Worm (Caenorhabditis elegans) whole organism, early embryonic: Measurements from ENCODE around the gene Y5H2A.1.
"Not testable (repeated sequence)": the region's sequence is repeated elsewhere in the genome, so short reads cannot be mapped to it uniquely, and the experiment has no call there.

Experiments used
- B0310.2 ChIP-seq: sonication (generic microtip); optimal IDR thresholded peaks from 2 replicates; lab custom pipeline; 2016; ENCODE audit warnings: mild to moderate bottlenecking, missing genetic modification characterization, missing compliant biosample characterization
- F13C5.2 ChIP-seq: sonication (generic microtip); optimal IDR thresholded peaks from 2 replicates; lab custom pipeline; 2017; ENCODE audit warnings: mild to moderate bottlenecking, missing genetic modification characterization, inconsistent platforms, missing compliant biosample characterization
- aly-1 ChIP-seq: sonication (generic microtip); optimal IDR thresholded peaks from 2 replicates; lab custom pipeline; 2016; ENCODE audit warnings: missing genetic modification characterization, missing compliant biosample characterization
- ama-1 ChIP-seq: fragments of 150-350 bp; optimal IDR thresholded peaks from 2 replicates; lab custom pipeline; 2014
- ceh-13 ChIP-seq: fragments of 200-800 bp; sonication (Bioruptor generic); optimal IDR thresholded peaks from 2 replicates; lab custom pipeline; 2018; ENCODE audit warnings: mild to moderate bottlenecking, missing genetic modification characterization, missing compliant biosample characterization
- ceh-36 ChIP-seq: sonication (generic microtip); optimal IDR thresholded peaks from 2 replicates; lab custom pipeline; 2016; ENCODE audit warnings: missing genetic modification characterization, inconsistent platforms, missing compliant biosample characterization
- ets-7 ChIP-seq: sonication (generic microtip); optimal IDR thresholded peaks from 2 replicates; lab custom pipeline; 2016; ENCODE audit warnings: missing genotype, missing genetic modification characterization, missing compliant biosample characterization
- flt-1 ChIP-seq: fragments of 200-800 bp; sonication (Bioruptor generic); IDR thresholded peaks from 2 replicates; pipeline ENCODE4 v1.3.6; 2022; ENCODE audit warnings: missing genetic modification characterization, missing compliant biosample characterization
- hmbx-1 ChIP-seq: sonication (generic microtip); optimal IDR thresholded peaks from 2 replicates; lab custom pipeline; 2016; ENCODE audit warnings: mild to moderate bottlenecking, missing genetic modification characterization, missing compliant biosample characterization
- hmg-4 ChIP-seq: fragments of 200-800 bp; sonication (Bioruptor generic); optimal IDR thresholded peaks from 2 replicates; lab custom pipeline; 2018; ENCODE audit warnings: mild to moderate bottlenecking, missing genetic modification characterization, missing compliant biosample characterization
- hnd-1 ChIP-seq: sonication (generic microtip); optimal IDR thresholded peaks from 2 replicates; lab custom pipeline; 2016; ENCODE audit warnings: missing genetic modification characterization, missing compliant biosample characterization
- pes-1 ChIP-seq: fragments of 200-800 bp; sonication (Bioruptor generic); IDR thresholded peaks from 2 replicates; pipeline ENCODE4 v1.3.6; 2022; ENCODE audit warnings: missing genetic modification reagents, missing genetic modification characterization, missing compliant biosample characterization
- scrt-1 ChIP-seq: fragments of 200-800 bp; sonication (Bioruptor generic); IDR thresholded peaks from 2 replicates; pipeline ENCODE4 v1.3.6; 2022; ENCODE audit warnings: missing genetic modification characterization, missing compliant biosample characterization
- sea-1 ChIP-seq: fragments of 200-800 bp; sonication (Bioruptor generic); conservative IDR thresholded peaks from 2 replicates; pipeline ENCODE4 v1.3.6; 2022; ENCODE audit warnings: missing genetic modification characterization, missing compliant biosample characterization
- tbx-11 ChIP-seq: fragments of 200-800 bp; sonication (Bioruptor generic); IDR thresholded peaks from 2 replicates; pipeline ENCODE4 v1.3.6; 2022; ENCODE audit warnings: missing genetic modification characterization, missing compliant biosample characterization
- tbx-37 ChIP-seq: fragments of 200-800 bp; sonication (Bioruptor generic); conservative IDR thresholded peaks from 2 replicates; pipeline ENCODE4 v1.3.6; 2022; ENCODE audit warnings: missing genetic modification reagents, missing genetic modification characterization, missing compliant biosample characterization
- tra-4 ChIP-seq: sonication (generic microtip); optimal IDR thresholded peaks from 2 replicates; lab custom pipeline; 2017; ENCODE audit warnings: missing genetic modification characterization, missing compliant biosample characterization

Y5H2A.1 gene

DNA sequence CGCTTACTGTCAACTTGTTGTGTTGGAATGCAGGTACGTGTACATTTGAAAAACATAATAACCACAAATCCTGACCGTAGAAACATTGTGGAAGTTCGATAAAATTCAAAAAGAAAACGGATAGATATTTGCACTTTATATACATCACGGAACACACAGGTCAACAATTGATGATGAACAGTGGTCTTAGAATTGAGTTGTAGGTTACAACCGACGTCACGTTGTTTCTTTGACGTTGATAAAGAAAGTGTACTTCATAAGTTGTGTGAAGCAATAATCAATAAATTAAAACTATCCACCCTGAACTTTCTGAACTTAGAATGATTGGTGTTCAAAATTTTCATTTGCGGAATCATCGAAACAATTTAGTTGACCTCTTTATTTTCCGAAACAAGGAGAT lies at the start of gene Y5H2A.1:
Gene Y5H2A.1 (minus strand): TSS at position 101 of the 400 bp plus-strand sequence.
- TF ChIP-seq ets-7 (tag; lab: Kevin White, UChicago) (no peak), hmbx-1 (tag; lab: Kevin White, UChicago) (no peak), scrt-1 (no peak), tra-4 (no peak), ceh-13 (GFP tag; lab: Kevin White, UChicago) (no peak), sea-1 (GFP tag; lab: Robert Waterston, UW) (no peak), flt-1 (GFP tag; lab: Robert Waterston, UW) (no peak), hmg-4 (GFP tag; lab: Kevin White, UChicago) (no peak), ceh-36 (no peak), aly-1 (tag; lab: Kevin White, UChicago) (no peak), tbx-37 (no peak), tbx-11 (GFP tag; lab: Robert Waterston, UW) (no peak)

DNA sequence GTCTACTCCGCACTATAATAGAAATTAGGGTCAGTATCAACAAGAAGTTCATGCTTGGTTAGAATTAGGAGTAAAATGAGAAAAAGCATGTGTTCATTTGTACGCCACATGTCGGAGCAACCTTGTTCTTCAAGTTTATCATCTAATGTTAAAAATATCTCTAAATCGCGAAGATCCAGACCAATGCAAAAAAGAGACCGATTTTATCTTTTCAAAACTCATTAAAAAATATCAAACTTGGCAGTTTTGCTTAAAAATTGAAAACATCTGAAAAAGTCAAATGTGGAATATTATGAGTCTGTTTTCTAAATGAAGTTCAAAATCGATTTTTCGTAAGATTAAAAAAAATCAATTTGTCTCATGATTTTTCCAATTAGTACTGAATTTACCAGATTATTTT lies 49.4 kb upstream of the Y5H2A.1 start, which contains the start of gene Y19D10B.6:
Gene Y19D10B.6 (minus strand): TSS at position 101 of the 400 bp plus-strand sequence.
- not testable (repeated sequence) for TF ChIP-seq pes-1 (GFP tag; lab: Robert Waterston, UW); tbx-37; hmbx-1 (tag; lab: Kevin White, UChicago)

DNA sequence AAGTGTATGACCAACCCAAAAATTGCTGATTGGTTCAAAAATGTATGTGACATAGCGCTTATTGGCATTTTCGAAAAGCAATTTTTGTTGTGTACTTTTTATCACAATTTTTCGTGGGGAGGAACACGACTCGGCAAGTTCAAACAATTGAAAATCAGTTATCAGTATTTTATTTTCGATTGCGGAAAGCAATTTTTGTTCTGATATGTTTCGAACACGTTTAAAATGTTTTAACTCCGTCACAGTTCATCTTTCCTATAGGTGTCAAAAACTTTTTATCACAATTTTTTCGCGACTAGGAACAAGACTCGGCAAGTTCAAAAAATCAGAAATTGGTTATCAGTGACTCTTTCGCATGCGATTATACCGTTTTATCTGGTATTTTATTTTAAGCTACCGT lies 36.6 kb upstream of the Y5H2A.1 start:
- TF ChIP-seq ceh-13 (GFP tag; lab: Kevin White, UChicago): no peak
- TF ChIP-seq aly-1 (tag; lab: Kevin White, UChicago): no peak
- no peak for TF ChIP-seq hnd-1 (tag; lab: Kevin White, UChicago)
- no peak for TF ChIP-seq tbx-37
- TF ChIP-seq B0310.2 (tag; lab: Kevin White, UChicago): no peak
- TF ChIP-seq tbx-11 (GFP tag; lab: Robert Waterston, UW): no peak
- no peak for TF ChIP-seq scrt-1
- TF ChIP-seq tra-4: no peak
- TF ChIP-seq hmg-4 (GFP tag; lab: Kevin White, UChicago): no peak
- TF ChIP-seq ets-7 (tag; lab: Kevin White, UChicago): no peak
- TF ChIP-seq ceh-36: no peak
- TF ChIP-seq hmbx-1 (tag; lab: Kevin White, UChicago): no peak
- TF ChIP-seq pes-1 (GFP tag; lab: Robert Waterston, UW): no peak
- no peak for TF ChIP-seq sea-1 (GFP tag; lab: Robert Waterston, UW)
- no peak for TF ChIP-seq F13C5.2 (tag; lab: Kevin White, UChicago)
- no peak for TF ChIP-seq ama-1 (lab: Kevin White, UChicago)

DNA sequence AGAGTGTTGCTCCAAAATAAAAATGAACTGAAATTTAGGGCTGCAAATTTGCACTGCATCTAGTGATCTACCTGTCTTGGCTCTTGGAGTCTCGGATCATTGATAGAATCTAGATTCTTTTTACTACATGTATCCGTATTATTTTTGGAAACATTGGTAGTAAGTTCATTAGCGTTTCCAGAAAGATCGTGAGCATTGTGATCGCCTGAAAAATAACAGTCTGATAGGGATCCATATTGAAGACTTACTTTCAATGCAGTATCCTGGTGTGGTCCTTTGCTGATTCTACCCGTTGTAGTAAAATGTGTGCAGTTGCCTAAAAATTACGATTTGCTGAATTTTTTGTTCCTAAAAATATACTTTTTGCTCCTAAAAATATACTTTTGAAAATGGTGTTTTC lies 34.7 kb upstream of the Y5H2A.1 start:
- TF ChIP-seq scrt-1: no peak
- TF ChIP-seq tbx-37: no peak
- no peak for TF ChIP-seq ceh-13 (GFP tag; lab: Kevin White, UChicago)
- TF ChIP-seq ama-1 (lab: Kevin White, UChicago): no peak
- no peak for TF ChIP-seq hnd-1 (tag; lab: Kevin White, UChicago)
- TF ChIP-seq tra-4: no peak
- TF ChIP-seq ets-7 (tag; lab: Kevin White, UChicago): no peak

DNA sequence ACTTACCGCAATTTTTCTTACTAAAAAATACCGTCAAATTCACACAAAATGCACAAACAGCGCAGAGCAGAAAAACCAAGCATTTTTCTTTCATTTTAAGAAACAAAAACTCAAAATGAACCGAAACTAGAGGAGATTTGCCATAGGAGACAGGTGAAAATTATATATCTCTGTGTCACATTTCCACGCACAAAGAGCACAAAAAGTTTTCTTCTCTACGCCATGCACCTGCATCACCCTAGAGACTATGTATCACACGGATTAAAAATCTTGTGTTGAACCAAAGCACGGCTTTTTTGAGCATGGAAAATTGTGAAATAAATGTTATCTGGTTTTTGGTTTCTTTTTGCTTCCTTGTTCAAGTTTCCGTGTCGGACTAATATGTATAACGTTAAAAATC lies 32.1 kb upstream of the Y5H2A.1 start, which contains the start of gene irld-15:
Gene irld-15 (minus strand): TSS at position 101 of the 400 bp plus-strand sequence.
- TF ChIP-seq B0310.2 (tag; lab: Kevin White, UChicago) (no peak), sea-1 (GFP tag; lab: Robert Waterston, UW) (no peak), ceh-36 (no peak), hnd-1 (tag; lab: Kevin White, UChicago) (no peak), hmbx-1 (tag; lab: Kevin White, UChicago) (no peak), tra-4 (no peak), tbx-37 (no peak), ceh-13 (GFP tag; lab: Kevin White, UChicago) (no peak), ets-7 (tag; lab: Kevin White, UChicago) (no peak), ama-1 (lab: Kevin White, UChicago) (no peak)

DNA sequence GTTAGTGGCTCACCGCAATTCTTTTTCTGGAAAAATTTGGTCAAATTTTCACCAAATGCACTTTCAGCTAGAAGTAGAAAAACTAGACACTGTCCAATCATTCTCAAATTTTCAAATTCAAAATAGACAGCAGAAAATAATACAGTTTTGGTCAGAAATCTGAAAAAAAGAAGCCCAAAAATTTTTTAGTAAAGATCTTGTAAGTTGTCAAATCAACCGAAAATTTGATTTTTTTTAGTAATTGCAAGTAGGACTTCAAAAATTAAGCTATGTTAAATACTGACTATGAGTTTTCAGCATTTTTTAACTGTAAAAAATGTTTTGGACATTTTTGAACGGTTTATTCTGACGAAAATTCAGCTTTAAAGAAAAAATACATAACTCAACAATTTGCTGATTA lies 29.3 kb upstream of the Y5H2A.1 start, which contains the start of gene Y19D10B.8:
Gene Y19D10B.8 (minus strand): TSS at position 101 of the 400 bp plus-strand sequence.
- no peak for TF ChIP-seq ceh-36
- no peak for TF ChIP-seq hmbx-1 (tag; lab: Kevin White, UChicago)
- TF ChIP-seq ceh-13 (GFP tag; lab: Kevin White, UChicago): no peak
- no peak for TF ChIP-seq tbx-11 (GFP tag; lab: Robert Waterston, UW)
- TF ChIP-seq aly-1 (tag; lab: Kevin White, UChicago): no peak
- TF ChIP-seq hnd-1 (tag; lab: Kevin White, UChicago): no peak
- no peak for TF ChIP-seq tra-4

DNA sequence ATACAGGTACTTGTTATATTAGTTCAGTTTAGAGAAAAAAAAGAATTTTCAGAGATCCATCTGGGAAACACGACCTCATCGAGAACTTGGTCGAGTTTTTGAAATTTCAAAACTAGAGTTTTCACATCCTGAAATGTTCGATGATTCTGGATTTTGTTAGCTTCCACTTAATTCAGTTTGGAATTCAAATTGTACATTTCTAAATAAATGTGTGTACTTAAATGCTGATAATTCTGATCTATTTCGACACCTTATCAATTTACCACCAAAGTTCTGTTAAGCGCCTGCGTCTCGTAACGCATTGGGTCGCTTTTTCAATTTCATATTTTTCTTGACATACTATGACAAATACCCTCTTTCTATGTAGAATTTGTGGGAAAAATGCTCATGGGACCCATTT lies 22.9 kb upstream of the Y5H2A.1 start, which contains the start of gene nhr-226:
Gene nhr-226 (plus strand): TSS at position 301 of the 400 bp plus-strand sequence.
- no peak for TF ChIP-seq scrt-1
- TF ChIP-seq pes-1 (GFP tag; lab: Robert Waterston, UW): no peak
- no peak for TF ChIP-seq hnd-1 (tag; lab: Kevin White, UChicago)
- TF ChIP-seq tra-4: no peak
- TF ChIP-seq flt-1 (GFP tag; lab: Robert Waterston, UW): no peak
- TF ChIP-seq tbx-37: no peak

DNA sequence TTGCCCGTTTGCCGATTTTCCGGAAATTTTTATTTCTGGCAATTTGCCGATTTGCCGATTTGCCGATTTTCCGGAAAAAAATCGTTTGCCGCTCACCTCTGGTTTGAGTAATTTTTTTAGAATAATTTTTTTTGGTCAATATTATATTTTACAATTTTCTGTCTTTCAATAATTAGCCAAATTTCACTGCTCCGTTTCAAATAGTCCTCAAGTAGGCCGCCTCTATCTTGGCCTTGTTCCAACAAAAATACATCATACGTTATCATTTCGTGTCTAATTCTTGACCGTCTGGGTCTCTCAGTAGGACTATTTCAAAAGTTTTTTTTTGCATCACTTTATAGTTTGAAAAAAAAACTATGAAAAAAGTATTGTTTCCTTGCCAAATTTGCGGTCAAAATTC lies 20.6 kb upstream of the Y5H2A.1 start, which contains the start of gene nhr-115:
Gene nhr-115 (plus strand): TSS at position 301 of the 400 bp plus-strand sequence.
- no peak for TF ChIP-seq ama-1 (lab: Kevin White, UChicago)
- TF ChIP-seq aly-1 (tag; lab: Kevin White, UChicago): no peak
- TF ChIP-seq pes-1 (GFP tag; lab: Robert Waterston, UW): no peak
- no peak for TF ChIP-seq F13C5.2 (tag; lab: Kevin White, UChicago)
- TF ChIP-seq hmbx-1 (tag; lab: Kevin White, UChicago): no peak
- TF ChIP-seq tbx-11 (GFP tag; lab: Robert Waterston, UW): no peak
- TF ChIP-seq scrt-1: no peak
- no peak for TF ChIP-seq ets-7 (tag; lab: Kevin White, UChicago)
- TF ChIP-seq sea-1 (GFP tag; lab: Robert Waterston, UW): no peak
